Worm (Caenorhabditis elegans): ENCODE results near the gene dec-7.

ce11 chrIII:9912501-9912900 is 19.7 kb upstream of the dec-7 start:
- TF ChIP-seq dmd-4 (tag; optimal IDR thresholded peaks at IDR 0.05; ENCODE audit: borderline replicate concordance) (no peak), nhr-11 (tag; optimal IDR thresholded peaks at IDR 0.05) (no peak), ama-1 (optimal IDR thresholded peaks at IDR 0.05) (no peak), pha-4 (tag; optimal IDR thresholded peaks at IDR 0.05) (no peak), sox-2 (GFP tag; IDR thresholded peaks at IDR 0.05) (no peak), lin-11 (tag; optimal IDR thresholded peaks at IDR 0.05) (no peak), pag-3 (tag; optimal IDR thresholded peaks at IDR 0.05; ENCODE audit: borderline replicate concordance) (no peak), madf-2 (tag; optimal IDR thresholded peaks at IDR 0.05) (no peak), fkh-10 (GFP tag; optimal IDR thresholded peaks at IDR 0.05) (no peak), unc-86 (tag; optimal IDR thresholded peaks at IDR 0.05) (no peak), tbx-7 (tag; optimal IDR thresholded peaks at IDR 0.05) (no peak)

All from whole organism, late embryonic.